Fruit fly (Drosophila melanogaster): Measurements from ENCODE around the gene chas.

Gene chas

DNA sequence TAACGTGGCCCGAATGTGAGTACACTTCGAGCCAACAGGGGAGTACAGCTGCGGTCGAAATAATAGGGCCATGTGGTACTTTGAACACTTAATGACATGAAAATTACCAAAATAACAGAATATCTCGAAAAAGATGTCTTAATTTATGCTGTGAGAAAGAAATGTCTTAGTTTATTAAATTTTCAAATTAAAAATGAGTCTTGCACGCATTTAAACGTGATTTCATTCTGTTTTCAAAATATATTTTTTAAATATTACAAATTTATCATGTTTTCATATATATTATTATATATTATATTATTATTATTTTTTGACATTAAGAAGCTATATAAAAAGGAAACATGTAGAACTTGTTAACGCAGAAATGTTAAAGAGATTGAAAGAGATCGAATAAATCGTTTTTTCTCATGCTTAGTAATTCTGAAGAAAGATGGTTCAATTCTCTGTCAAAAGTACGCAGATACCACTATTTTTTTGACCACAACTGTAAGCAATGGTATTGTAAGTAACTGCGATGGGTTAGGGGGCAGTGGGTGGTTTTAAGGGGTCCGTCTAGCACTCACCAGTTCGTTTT is 3.6 kb downstream of the chas start (continued):
- TF ChIP-seq CG4707 (GFP tag; optimal IDR thresholded peaks at IDR 0.05) (no peak), CG12104 (GFP tag; optimal IDR thresholded peaks at IDR 0.05) (no peak), oc (tag; optimal IDR thresholded peaks at IDR 0.05) (no peak), CG1529 (GFP tag; optimal IDR thresholded peaks at IDR 0.05) (no peak), en (GFP tag; optimal IDR thresholded peaks at IDR 0.05) (no peak), Six4 (GFP tag; optimal IDR thresholded peaks at IDR 0.05) (peak; percentile 10), dimm (GFP tag; IDR thresholded peaks at IDR 0.05) (no peak), CG15269 (tag; optimal IDR thresholded peaks at IDR 0.05) (peak; percentile 34), hth (optimal IDR thresholded peaks at IDR 0.05) (no peak), pfk (GFP tag; optimal IDR thresholded peaks at IDR 0.05) (no peak), dati (GFP tag; IDR thresholded peaks at IDR 0.05) (no peak), CG1024 (GFP tag; IDR thresholded peaks at IDR 0.05) (no peak), Lhr (GFP tag; optimal IDR thresholded peaks at IDR 0.05) (no peak), Usf (GFP tag; optimal IDR thresholded peaks at IDR 0.05) (no peak), nmo (GFP tag; optimal IDR thresholded peaks at IDR 0.05) (peak; percentile 54), CG12071 (GFP tag; optimal IDR thresholded peaks at IDR 0.05) (no peak), Nf-YB (GFP tag; optimal IDR thresholded peaks at IDR 0.05) (no peak), Atf-2 (GFP tag; optimal IDR thresholded peaks at IDR 0.05) (no peak), CG7271 (tag; optimal IDR thresholded peaks at IDR 0.05) (no peak), pho (GFP tag; optimal IDR thresholded peaks at IDR 0.05) (no peak), wdn (GFP tag; IDR thresholded peaks at IDR 0.05) (no peak), Xbp1 (GFP tag; optimal IDR thresholded peaks at IDR 0.05) (peak; percentile 21), slou (GFP tag; optimal IDR thresholded peaks at IDR 0.05) (no peak), vfl (GFP tag; optimal IDR thresholded peaks at IDR 0.05) (no peak), CG6272 (GFP tag; IDR thresholded peaks at IDR 0.05) (no peak), CG7786 (GFP tag; optimal IDR thresholded peaks at IDR 0.05) (no peak), Neu2 (GFP tag; optimal IDR thresholded peaks at IDR 0.05; ENCODE audit: borderline replicate concordance) (no peak), Scr (GFP tag; IDR thresholded peaks at IDR 0.05; ENCODE audit: partially characterized antibody) (no peak), CG11696 (GFP tag; IDR thresholded peaks at IDR 0.05) (peak; percentile 53), prd (optimal IDR thresholded peaks at IDR 0.05) (no peak), prd (GFP tag; IDR thresholded peaks at IDR 0.05) (0 out of 3 replicates have a peak, but pooled peaks have one; percentile 12), CG16863 (GFP tag; optimal IDR thresholded peaks at IDR 0.05) (no peak), nom (GFP tag; optimal IDR thresholded peaks at IDR 0.05) (no peak), lab (GFP tag; optimal IDR thresholded peaks at IDR 0.05) (peak; percentile 24), Dek (tag; optimal IDR thresholded peaks at IDR 0.05) (no peak), CG8089 (GFP tag; optimal IDR thresholded peaks at IDR 0.05) (no peak), CG12659 (GFP tag; optimal IDR thresholded peaks at IDR 0.05) (peak; percentile 6), CG1602 (GFP tag; optimal IDR thresholded peaks at IDR 0.05) (no peak), CG3281 (GFP tag; optimal IDR thresholded peaks at IDR 0.05) (peak; percentile 44), da (GFP tag; optimal IDR thresholded peaks at IDR 0.05) (no peak), schlank (tag; optimal IDR thresholded peaks at IDR 0.05) (no peak), CrebB (tag; optimal IDR thresholded peaks at IDR 0.05) (no peak), Taf1 (GFP tag; IDR thresholded peaks at IDR 0.05) (no peak), Abd-B (GFP tag; optimal IDR thresholded peaks at IDR 0.05) (no peak), sqz (GFP tag; optimal IDR thresholded peaks at IDR 0.05) (no peak), unpg (GFP tag; optimal IDR thresholded peaks at IDR 0.05) (peak; percentile 1), toy (GFP tag; IDR thresholded peaks at IDR 0.05) (no peak), CG2875 (GFP tag; optimal IDR thresholded peaks at IDR 0.05) (no peak), scrt (GFP tag; optimal IDR thresholded peaks at IDR 0.05) (no peak), gsb-n (tag; optimal IDR thresholded peaks at IDR 0.05) (no peak), C15 (GFP tag; IDR thresholded peaks at IDR 0.05) (no peak)

All from whole organism, embryonic.